Fruit fly (Drosophila melanogaster): Measurements from ENCODE around the gene Naa60.

DNA sequence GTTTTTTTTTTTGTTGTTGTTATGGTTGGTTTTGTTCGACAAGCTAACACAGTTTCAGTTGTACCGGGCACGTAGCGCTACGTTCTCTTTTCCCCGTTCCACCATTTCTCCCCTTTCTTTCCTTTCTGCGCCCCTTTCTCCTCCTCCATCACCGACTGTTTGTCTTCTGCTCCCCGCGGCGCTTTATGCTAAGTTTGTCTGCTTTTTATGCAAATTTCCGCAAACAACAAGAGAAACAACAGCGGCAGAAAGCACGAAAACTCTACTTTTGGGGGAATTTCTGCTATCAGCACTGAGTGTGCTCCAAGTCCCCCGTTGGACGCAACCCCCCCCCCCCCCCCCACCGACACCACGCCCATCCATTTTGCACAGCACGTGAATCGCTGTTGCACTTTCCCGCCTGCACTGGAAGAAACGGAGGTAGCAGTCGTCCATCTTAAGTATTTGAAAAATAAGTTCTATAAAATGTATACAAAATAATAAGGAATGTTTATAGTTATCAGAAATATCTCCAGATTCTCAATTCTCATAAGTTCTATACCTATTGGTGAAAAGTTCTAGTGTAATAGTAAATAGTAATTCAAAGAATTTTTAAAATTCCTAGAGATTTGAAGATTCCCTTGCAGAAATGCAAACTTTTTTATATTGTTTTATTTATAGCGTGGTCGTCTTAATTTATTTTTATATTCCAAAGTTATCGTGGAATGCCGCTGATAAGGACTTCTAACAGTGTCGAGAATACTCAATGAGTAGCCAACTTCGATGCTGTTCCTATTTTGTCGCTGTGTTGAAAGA is 38.4 kb downstream of the Naa60 start:
- TF ChIP-seq CG31627 (GFP tag; optimal IDR thresholded peaks at IDR 0.05) = peak; percentile 24
- no peak for TF ChIP-seq CG6792 (GFP tag; optimal IDR thresholded peaks at IDR 0.05)
- no peak for TF ChIP-seq CG8319 (GFP tag; optimal IDR thresholded peaks at IDR 0.05)
- no peak for TF ChIP-seq CG16779 (tag; optimal IDR thresholded peaks at IDR 0.05)
- peak; percentile 37 for TF ChIP-seq Ets96B (tag; optimal IDR thresholded peaks at IDR 0.05)

Measured in whole organism, prepupa.